Fruit fly (Drosophila melanogaster) whole organism, pupa: ENCODE measurements around the gene CG7724.

Source experiments
- CG10348 ChIP-seq: fragments of 200-800 bp; sonication (Bioruptor generic); IDR thresholded peaks from 2 replicates; pipeline ENCODE4 v1.3.6; 2022; ENCODE audit warnings: missing biosample characterization, missing genetic modification characterization
- CG12605 ChIP-seq: fragments of 200-800 bp; sonication (Bioruptor generic); IDR thresholded peaks from 2 replicates; pipeline ENCODE4 v1.3.6; 2022; ENCODE audit warnings: missing biosample characterization, missing genetic modification characterization
- CG13204 ChIP-seq: fragments of 200-800 bp; sonication (Bioruptor generic); optimal IDR thresholded peaks from 2 replicates; lab custom pipeline; 2018; ENCODE audit warnings: missing biosample characterization, mild to moderate bottlenecking, missing genetic modification characterization, moderate library complexity
- CG14655 ChIP-seq: fragments of 200-800 bp; sonication (Bioruptor generic); optimal IDR thresholded peaks from 3 replicates; lab custom pipeline; 2017; ENCODE audit warnings: mild to moderate bottlenecking, missing biosample characterization, missing genetic modification reagents, missing genetic modification characterization
- CG15710 ChIP-seq: fragments of 200-800 bp; sonication (Bioruptor generic); optimal IDR thresholded peaks from 2 replicates; lab custom pipeline; 2018; ENCODE audit warnings: missing biosample characterization, mild to moderate bottlenecking, missing genetic modification characterization, moderate library complexity
- CG17806 ChIP-seq: fragments of 200-800 bp; sonication (Bioruptor generic); optimal IDR thresholded peaks from 2 replicates; lab custom pipeline; 2018; ENCODE audit warnings: missing biosample characterization, mild to moderate bottlenecking, missing genetic modification characterization, moderate library complexity
- CG32121 ChIP-seq: fragments of 200-800 bp; sonication (Bioruptor generic); IDR thresholded peaks from 2 replicates; pipeline ENCODE4 v1.3.6; 2022; ENCODE audit warnings: missing biosample characterization, missing genetic modification characterization
- CG34367 ChIP-seq: fragments of 200-800 bp; sonication (Bioruptor generic); optimal IDR thresholded peaks from 2 replicates; lab custom pipeline; 2018; ENCODE audit warnings: missing biosample characterization, mild to moderate bottlenecking, missing genetic modification characterization
- CG4496 ChIP-seq: fragments of 200-800 bp; sonication (Bioruptor generic); IDR thresholded peaks from 3 replicates; pipeline ENCODE4 v1.3.6; 2022; ENCODE audit warnings: missing biosample characterization, missing genetic modification characterization
- CG8159 ChIP-seq: fragments of 200-800 bp; sonication (Bioruptor generic); optimal IDR thresholded peaks from 3 replicates; lab custom pipeline; 2018; ENCODE audit warnings: missing biosample characterization, mild to moderate bottlenecking, missing genetic modification characterization, moderate library complexity
- CG8301 ChIP-seq: fragments of 200-800 bp; sonication (Bioruptor generic); optimal IDR thresholded peaks from 2 replicates; lab custom pipeline; 2018; ENCODE audit warnings: missing biosample characterization, mild to moderate bottlenecking, missing genetic modification characterization
- CG9948 ChIP-seq: fragments of 200-800 bp; sonication (Bioruptor generic); optimal IDR thresholded peaks from 2 replicates; lab custom pipeline; 2018; ENCODE audit warnings: missing biosample characterization, mild to moderate bottlenecking, missing genetic modification characterization, moderate library complexity
- D1 ChIP-seq: fragments of 200-800 bp; sonication (Bioruptor generic); optimal IDR thresholded peaks from 2 replicates; lab custom pipeline; 2018; ENCODE audit warnings: missing biosample characterization, mild to moderate bottlenecking, missing genetic modification characterization, moderate library complexity
- EcR ChIP-seq: fragments of 200-800 bp; sonication (Bioruptor generic); optimal IDR thresholded peaks from 3 replicates; lab custom pipeline; 2019; ENCODE audit warnings: missing biosample characterization, missing genetic modification characterization, mild to moderate bottlenecking, moderate library complexity, missing genetic modification reagents
- Ets98B ChIP-seq: fragments of 200-800 bp; sonication (Bioruptor generic); IDR thresholded peaks from 2 replicates; pipeline ENCODE4 v1.3.6; 2022; ENCODE audit warnings: missing biosample characterization, missing genetic modification characterization
- Pif1A ChIP-seq: fragments of 200-800 bp; sonication (Bioruptor generic); optimal IDR thresholded peaks from 3 replicates; lab custom pipeline; 2016; ENCODE audit warnings: missing biosample characterization, missing genetic modification characterization
- Pif1B ChIP-seq: fragments of 200-800 bp; sonication (Bioruptor generic); optimal IDR thresholded peaks from 3 replicates; lab custom pipeline; 2016; ENCODE audit warnings: missing biosample characterization, missing genetic modification characterization
- Snoo ChIP-seq: fragments of 200-800 bp; sonication (Bioruptor generic); optimal IDR thresholded peaks from 3 replicates; lab custom pipeline; 2017; ENCODE audit warnings: missing biosample characterization, mild to moderate bottlenecking, missing genetic modification characterization, inconsistent platforms
- fd96Ca ChIP-seq: fragments of 200-800 bp; sonication (Bioruptor generic); IDR thresholded peaks from 3 replicates; pipeline ENCODE4 v1.3.6; 2022; ENCODE audit warnings: missing biosample characterization, missing genetic modification characterization
- gl ChIP-seq: fragments of 200-800 bp; sonication (Bioruptor generic); optimal IDR thresholded peaks from 2 replicates; lab custom pipeline; 2018; ENCODE audit warnings: missing biosample characterization, mild to moderate bottlenecking, missing genetic modification characterization
- rn ChIP-seq: fragments of 200-800 bp; sonication (Bioruptor generic); IDR thresholded peaks from 2 replicates; pipeline ENCODE4 v1.3.6; 2022; ENCODE audit warnings: missing biosample characterization, missing genetic modification characterization

The CG7724 gene

dm6 chr3L:17055467-17055877 lies at the start of gene CG7724:
CG7724 (plus strand) TSS chr3L:17055613.
- TF ChIP-seq Pif1A (no peak), CG14655 (GFP tag; lab: Kevin White, UChicago) (no peak)
- TF ChIP-seq, all 21 proteins: peak for 0

DNA sequence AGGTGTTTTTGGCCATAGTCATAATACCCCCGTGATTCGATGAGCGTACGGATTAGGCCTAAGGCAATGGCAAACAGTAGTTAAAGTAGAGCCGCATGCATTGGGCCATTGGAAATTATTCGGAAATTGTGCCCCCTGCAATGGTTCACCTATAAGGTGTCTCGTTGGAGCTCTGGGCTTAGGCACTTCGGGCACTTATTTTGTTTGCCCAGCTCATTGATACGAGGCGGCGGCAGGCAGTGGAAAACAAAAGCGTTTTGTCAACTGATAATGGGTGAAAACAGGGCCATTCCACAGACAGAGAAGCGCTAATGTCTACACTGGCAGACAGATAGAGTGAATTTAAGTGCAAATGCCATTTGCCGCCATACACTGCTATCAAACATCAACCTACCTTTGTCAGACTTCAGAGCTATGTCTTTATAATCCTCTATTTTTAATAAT lies 49.1 kb upstream of the CG7724 start:
- TF ChIP-seq Pif1B (GFP tag; lab: Kevin White, UChicago) (no peak), CG32121 (GFP tag; lab: Robert Waterston, UW) (0 out of 2 replicates have a peak, but pooled peaks have one; percentile 9), rn (GFP tag; lab: Robert Waterston, UW) (no peak), D1 (no peak), CG9948 (tag; lab: Kevin White, UChicago) (no peak), CG13204 (GFP tag; lab: Kevin White, UChicago) (no peak), CG4496 (GFP tag; lab: Robert Waterston, UW) (peak; percentile 63; the same call in 2 of the 3 replicates)
- TF ChIP-seq, all 21 proteins: peak for 2

- TF ChIP-seq Ets98B, result peak; percentile 72
- no peak for TF ChIP-seq D1
- no peak for TF ChIP-seq CG32121 (GFP tag; lab: Robert Waterston, UW)
- peak; percentile 17; the same call in 1 of the 2 replicates for TF ChIP-seq CG12605 (GFP tag; lab: Robert Waterston, UW)
- TF ChIP-seq CG17806 (tag; lab: Kevin White, UChicago), result peak; percentile 57
- peak; percentile 64 for TF ChIP-seq CG4496 (GFP tag; lab: Robert Waterston, UW)
- TF ChIP-seq CG14655 (GFP tag; lab: Kevin White, UChicago), result peak; percentile 50
- peak; percentile 60 for TF ChIP-seq EcR (GFP tag; lab: Kevin White, UChicago)
- TF ChIP-seq CG8159 (tag; lab: Kevin White, UChicago), result peak; percentile 56
- TF ChIP-seq CG34367 (tag; lab: Kevin White, UChicago), result peak; percentile 40
- TF ChIP-seq CG9948 (tag; lab: Kevin White, UChicago), result peak; percentile 52
- TF ChIP-seq fd96Ca, result peak; percentile 65
- TF ChIP-seq CG8301 (tag; lab: Kevin White, UChicago), result peak; percentile 44
- peak; percentile 56 for TF ChIP-seq CG13204 (GFP tag; lab: Kevin White, UChicago)
- peak; percentile 55 for TF ChIP-seq Pif1B (GFP tag; lab: Kevin White, UChicago)
- no peak for TF ChIP-seq gl (tag; lab: Kevin White, UChicago)
- no peak for TF ChIP-seq rn (GFP tag; lab: Robert Waterston, UW)
- 0 out of 2 replicates have a peak, but pooled peaks have one; percentile 28 for TF ChIP-seq CG10348
- TF ChIP-seq Pif1A, result peak; percentile 24
- peak; percentile 60 for TF ChIP-seq CG15710 (tag; lab: Kevin White, UChicago)
- TF ChIP-seq Snoo (tag; lab: Kevin White, UChicago), result peak; percentile 49
- TF ChIP-seq, all 21 proteins: peak for 17
These were observed 48.4 kb upstream of the CG7724 start for dm6 chr3L:17007041-17007471.

DNA sequence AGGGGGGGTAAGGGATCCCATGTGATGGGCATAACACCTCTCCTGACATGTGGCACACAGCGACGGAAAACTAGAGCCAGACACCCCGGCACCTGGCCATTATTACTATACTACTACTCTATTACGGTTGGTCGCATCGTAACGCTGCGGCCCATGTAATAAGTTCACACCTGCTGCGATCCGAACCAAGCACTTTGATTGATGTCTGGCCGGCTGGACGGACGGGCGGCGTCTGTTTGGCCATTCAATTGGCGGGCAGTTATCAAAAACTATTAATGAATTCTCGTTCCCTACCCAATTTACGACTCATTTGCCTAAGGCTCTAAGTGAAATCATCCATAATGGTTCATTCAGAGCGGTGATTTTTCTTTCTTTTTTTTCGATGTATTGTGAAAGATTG lies 47.9 kb upstream of the CG7724 start:
- no peak for TF ChIP-seq CG14655 (GFP tag; lab: Kevin White, UChicago)
- no peak for TF ChIP-seq gl (tag; lab: Kevin White, UChicago)
- no peak for TF ChIP-seq Snoo (tag; lab: Kevin White, UChicago)
- TF ChIP-seq Pif1B (GFP tag; lab: Kevin White, UChicago), result no peak
- no peak for TF ChIP-seq CG9948 (tag; lab: Kevin White, UChicago)
- no peak for TF ChIP-seq rn (GFP tag; lab: Robert Waterston, UW)
- TF ChIP-seq EcR (GFP tag; lab: Kevin White, UChicago), result no peak
- no peak for TF ChIP-seq CG4496 (GFP tag; lab: Robert Waterston, UW)
- no peak for TF ChIP-seq CG15710 (tag; lab: Kevin White, UChicago)
- TF ChIP-seq Ets98B, result no peak
- TF ChIP-seq CG34367 (tag; lab: Kevin White, UChicago), result no peak

- TF ChIP-seq rn (GFP tag; lab: Robert Waterston, UW), result no peak
- TF ChIP-seq Pif1B (GFP tag; lab: Kevin White, UChicago), result no peak
- TF ChIP-seq D1, result no peak
- no peak for TF ChIP-seq CG8301 (tag; lab: Kevin White, UChicago)
- no peak for TF ChIP-seq CG14655 (GFP tag; lab: Kevin White, UChicago)
These were observed 47.5 kb upstream of the CG7724 start for dm6 chr3L:17007945-17008344.

- TF ChIP-seq CG13204 (GFP tag; lab: Kevin White, UChicago) (no peak), gl (tag; lab: Kevin White, UChicago) (no peak), fd96Ca (no peak), Ets98B (no peak), Pif1A (no peak), CG17806 (tag; lab: Kevin White, UChicago) (no peak), D1 (no peak), Snoo (tag; lab: Kevin White, UChicago) (no peak), CG14655 (GFP tag; lab: Kevin White, UChicago) (no peak), CG4496 (GFP tag; lab: Robert Waterston, UW) (no peak), CG8159 (tag; lab: Kevin White, UChicago) (no peak), CG8301 (tag; lab: Kevin White, UChicago) (no peak), EcR (GFP tag; lab: Kevin White, UChicago) (no peak), CG32121 (GFP tag; lab: Robert Waterston, UW) (no peak), Pif1B (GFP tag; lab: Kevin White, UChicago) (no peak), CG12605 (GFP tag; lab: Robert Waterston, UW) (no peak), CG9948 (tag; lab: Kevin White, UChicago) (no peak), rn (GFP tag; lab: Robert Waterston, UW) (no peak), CG34367 (tag; lab: Kevin White, UChicago) (no peak)
These were observed 46.5 kb upstream of the CG7724 start for dm6 chr3L:17008911-17009364.
